Fruit fly (Drosophila melanogaster) whole organism, embryonic: Measurements from ENCODE around the gene CG3635.

Experiments used
- CG15073 ChIP-seq: fragments of 200-800 bp; sonication (Bioruptor generic); optimal IDR thresholded peaks from 2 replicates; lab custom pipeline; 2016; ENCODE audit warnings: missing biosample characterization, missing genetic modification characterization
- CG15269 ChIP-seq: fragments of 200-800 bp; sonication (Bioruptor generic); optimal IDR thresholded peaks from 2 replicates; lab custom pipeline; 2018; ENCODE audit warnings: missing biosample characterization, mild to moderate bottlenecking, missing genetic modification characterization, moderate library complexity
- CG17359 ChIP-seq: fragments of 200-800 bp; sonication (Bioruptor generic); optimal IDR thresholded peaks from 3 replicates; lab custom pipeline; 2018; ENCODE audit warnings: missing biosample characterization, mild to moderate bottlenecking, missing genetic modification characterization, moderate library complexity
- CG3726 ChIP-seq: fragments of 200-800 bp; sonication (Bioruptor generic); IDR thresholded peaks from 3 replicates; pipeline ENCODE4, ENCODE4 v1.3.6; 2022; ENCODE audit warnings: missing biosample characterization, missing genetic modification characterization
- CG3995 ChIP-seq: fragments of 200-800 bp; sonication (Bioruptor generic); optimal IDR thresholded peaks from 3 replicates; lab custom pipeline; 2016; ENCODE audit warnings: missing biosample characterization, missing genetic modification characterization
- Dp ChIP-seq: fragments of 200-800 bp; sonication (Bioruptor generic); optimal IDR thresholded peaks from 2 replicates; lab custom pipeline; 2018; ENCODE audit warnings: missing biosample characterization, mild to moderate bottlenecking, missing genetic modification characterization, moderate library complexity
- Nf-YB ChIP-seq: fragments of 200-800 bp; sonication (Bioruptor generic); optimal IDR thresholded peaks from 3 replicates; lab custom pipeline; 2019; ENCODE audit warnings: missing biosample characterization, mild to moderate bottlenecking, missing genetic modification characterization, moderate library complexity
- Pdp1 ChIP-seq, 2 experiments: fragments of 200-800 bp; sonication (Bioruptor generic); optimal IDR thresholded peaks; 3 replicates each; lab custom pipeline; 2016; ENCODE audit warnings: missing biosample characterization in 2 of 2, missing genetic modification characterization in 2 of 2, mild to moderate bottlenecking in 1 of 2, moderate library complexity in 1 of 2
- hb ChIP-seq: fragments of 200-800 bp; sonication (Bioruptor generic); IDR thresholded peaks from 3 replicates; pipeline ENCODE4 v1.3.6; 2022; ENCODE audit warnings: missing biosample characterization, missing genetic modification characterization; ENCODE audit not compliant: partially characterized antibody

dm6 chr2L:22131171-22131675 is 44.0 kb upstream of the CG3635 start, which contains the start of gene CG42748:
- TF ChIP-seq CG3726 (GFP tag; lab: Robert Waterston, UW) (no peak), Dp (GFP tag; lab: Kevin White, UChicago) (no peak), Pdp1 (GFP tag; optimal IDR thresholded peaks at IDR 0.05; lab: Kevin White, UChicago) (no peak), hb (no peak), CG15073 (GFP tag; lab: Kevin White, UChicago) (no peak), CG15269 (no peak), CG17359 (tag; lab: Kevin White, UChicago) (no peak), Nf-YB (no peak), CG3995 (GFP tag; lab: Kevin White, UChicago) (peak; percentile 65)
